Fruit fly (Drosophila melanogaster) whole organism, embryonic: ENCODE data around the gene Nt5b.

Experiments
- Atf3 ChIP-seq: fragments of 200-800 bp; sonication (Bioruptor generic); optimal IDR thresholded peaks from 3 replicates; lab custom pipeline; 2016; ENCODE audit warnings: missing biosample characterization, missing genetic modification characterization
- B-H2 ChIP-seq: fragments of 200-800 bp; sonication (Bioruptor generic); optimal IDR thresholded peaks from 2 replicates; lab custom pipeline; 2018; ENCODE audit warnings: missing biosample characterization, mild to moderate bottlenecking, missing genetic modification characterization
- CG10959 ChIP-seq: fragments of 200-800 bp; sonication (Bioruptor generic); IDR thresholded peaks from 2 replicates; pipeline ENCODE4 v1.3.6; 2022; ENCODE audit warnings: missing biosample characterization, missing genetic modification characterization
- CG12942 ChIP-seq: fragments of 200-800 bp; sonication (Bioruptor generic); optimal IDR thresholded peaks from 3 replicates; lab custom pipeline; 2016; ENCODE audit warnings: missing biosample characterization, missing genetic modification characterization
- CG17186 ChIP-seq: fragments of 200-800 bp; sonication (Bioruptor generic); optimal IDR thresholded peaks from 3 replicates; lab custom pipeline; 2017; ENCODE audit warnings: missing biosample characterization, missing genetic modification reagents, missing genetic modification characterization
- CG17568 ChIP-seq: fragments of 200-800 bp; sonication (Bioruptor generic); optimal IDR thresholded peaks from 2 replicates; lab custom pipeline; 2018; ENCODE audit warnings: missing biosample characterization, mild to moderate bottlenecking, missing genetic modification characterization, moderate library complexity
- CG17612 ChIP-seq: fragments of 200-800 bp; sonication (Bioruptor generic); IDR thresholded peaks from 2 replicates; pipeline ENCODE4 v1.3.6; 2022; ENCODE audit warnings: missing biosample characterization, missing genetic modification characterization
- CG31365 ChIP-seq: fragments of 200-800 bp; sonication (Bioruptor generic); optimal IDR thresholded peaks from 2 replicates; lab custom pipeline; 2018; ENCODE audit warnings: missing biosample characterization, mild to moderate bottlenecking, missing genetic modification characterization
- CG43689 ChIP-seq: fragments of 200-800 bp; sonication (Bioruptor generic); IDR thresholded peaks from 2 replicates; pipeline ENCODE4 v1.3.6; 2022; ENCODE audit warnings: missing biosample characterization, missing genetic modification characterization
- CG6254 ChIP-seq: fragments of 200-800 bp; sonication (Bioruptor generic); optimal IDR thresholded peaks from 3 replicates; lab custom pipeline; 2017; ENCODE audit warnings: mild to moderate bottlenecking, missing biosample characterization, missing genetic modification reagents, missing genetic modification characterization
- CG7357 ChIP-seq: fragments of 200-800 bp; sonication (Bioruptor generic); IDR thresholded peaks from 3 replicates; pipeline ENCODE4 v1.3.6; 2022; ENCODE audit warnings: missing biosample characterization, missing genetic modification characterization
- CG7745 ChIP-seq: fragments of 200-800 bp; sonication (Bioruptor generic); optimal IDR thresholded peaks from 2 replicates; lab custom pipeline; 2018; ENCODE audit warnings: missing biosample characterization, mild to moderate bottlenecking, missing genetic modification characterization, moderate library complexity
- CG7963 ChIP-seq: fragments of 200-800 bp; sonication (Bioruptor generic); IDR thresholded peaks from 3 replicates; pipeline ENCODE4 v1.3.6; 2022; ENCODE audit warnings: missing biosample characterization, missing genetic modification characterization; ENCODE audit not compliant: partially characterized antibody
- CG8478 ChIP-seq: fragments of >200 bp; optimal IDR thresholded peaks from 2 replicates; lab custom pipeline; 2018
- CG9609 ChIP-seq: fragments of 200-800 bp; sonication (Bioruptor generic); optimal IDR thresholded peaks from 3 replicates; lab custom pipeline; 2016; ENCODE audit warnings: missing biosample characterization, missing genetic modification characterization
- CrebB ChIP-seq: fragments of 200-800 bp; sonication (Bioruptor generic); optimal IDR thresholded peaks from 3 replicates; lab custom pipeline; 2018; ENCODE audit warnings: missing biosample characterization, mild to moderate bottlenecking, missing genetic modification characterization
- Dip2 ChIP-seq: fragments of 200-800 bp; sonication (Bioruptor generic); IDR thresholded peaks from 2 replicates; pipeline ENCODE4 v1.3.6; 2022; ENCODE audit warnings: missing biosample characterization, missing genetic modification characterization
- Drgx ChIP-seq: fragments of 200-800 bp; sonication (Bioruptor generic); IDR thresholded peaks from 2 replicates; pipeline ENCODE4 v1.3.6; 2022; ENCODE audit warnings: missing biosample characterization, missing genetic modification characterization
- E2f2 ChIP-seq: fragments of 200-800 bp; sonication (Bioruptor generic); IDR thresholded peaks from 2 replicates; pipeline ENCODE4 v1.3.6; 2022; ENCODE audit warnings: missing biosample characterization, missing genetic modification characterization
- Hr51 ChIP-seq, 2 experiments: fragments of 200-800 bp; sonication (Bioruptor generic); optimal IDR thresholded peaks; 2 replicates in 1 of 2; 3 replicates in 1 of 2; lab custom pipeline; 2016 to 2018; ENCODE audit warnings: missing biosample characterization in 2 of 2, missing genetic modification characterization in 2 of 2, mild to moderate bottlenecking in 1 of 2, moderate library complexity in 1 of 2
- Hsf ChIP-seq: fragments of 200-800 bp; sonication (Bioruptor generic); optimal IDR thresholded peaks from 3 replicates; lab custom pipeline; 2016; ENCODE audit warnings: missing biosample characterization, missing genetic modification characterization
- Jarid2 ChIP-seq: fragments of 200-800 bp; sonication (Bioruptor generic); optimal IDR thresholded peaks from 3 replicates; lab custom pipeline; 2017; ENCODE audit warnings: mild to moderate bottlenecking, missing biosample characterization, missing genetic modification reagents, missing genetic modification characterization
- NC2β ChIP-seq: fragments of 200-800 bp; sonication (Bioruptor generic); optimal IDR thresholded peaks from 2 replicates; lab custom pipeline; 2016; ENCODE audit warnings: missing biosample characterization, missing genetic modification characterization
- Neu2 ChIP-seq: fragments of 200-800 bp; sonication (Bioruptor generic); optimal IDR thresholded peaks from 3 replicates; lab custom pipeline; 2016; ENCODE audit warnings: missing biosample characterization, missing genetic modification characterization, borderline replicate concordance
- Rfx ChIP-seq: fragments of 200-800 bp; sonication (Bioruptor generic); IDR thresholded peaks from 2 replicates; pipeline ENCODE4 v1.3.6; 2022; ENCODE audit warnings: missing biosample characterization, missing genetic modification characterization
- amos ChIP-seq: fragments of 200-800 bp; sonication (Bioruptor generic); IDR thresholded peaks from 2 replicates; pipeline ENCODE4 v1.3.6; 2022; ENCODE audit warnings: missing biosample characterization, missing genetic modification characterization; ENCODE audit not compliant: partially characterized antibody
- aop ChIP-seq: fragments of 200-800 bp; sonication (Bioruptor generic); IDR thresholded peaks from 2 replicates; pipeline ENCODE4 v1.3.6; 2022; ENCODE audit warnings: missing biosample characterization, missing genetic modification characterization
- cad ChIP-seq: fragments of >200 bp; optimal IDR thresholded peaks from 2 replicates; lab custom pipeline; 2017; ENCODE audit warnings: missing biosample characterization, missing genetic modification characterization
- chinmo ChIP-seq: fragments of 200-800 bp; sonication (Bioruptor generic); IDR thresholded peaks from 4 replicates; pipeline ENCODE4 v1.3.6; 2022; ENCODE audit warnings: missing biosample characterization, missing genetic modification characterization; ENCODE audit not compliant: partially characterized antibody
- corto ChIP-seq: fragments of 200-800 bp; sonication (Bioruptor generic); optimal IDR thresholded peaks from 2 replicates; lab custom pipeline; 2016; ENCODE audit warnings: missing biosample characterization, mild to moderate bottlenecking, missing genetic modification characterization, moderate library complexity
- crol ChIP-seq: fragments of 200-800 bp; sonication (Bioruptor generic); IDR thresholded peaks from 2 replicates; pipeline ENCODE4 v1.3.6; 2022; ENCODE audit warnings: missing biosample characterization, missing genetic modification characterization
- dmrt11E ChIP-seq: fragments of 200-800 bp; sonication (Bioruptor generic); optimal IDR thresholded peaks from 3 replicates; lab custom pipeline; 2018; ENCODE audit warnings: missing biosample characterization, mild to moderate bottlenecking, missing genetic modification characterization, moderate library complexity
- dysf ChIP-seq: fragments of 200-800 bp; sonication (Bioruptor generic); IDR thresholded peaks from 3 replicates; pipeline ENCODE4 v1.3.6; 2022; ENCODE audit warnings: missing biosample characterization, missing genetic modification characterization
- gce ChIP-seq: fragments of 200-800 bp; sonication (Bioruptor generic); IDR thresholded peaks from 3 replicates; pipeline ENCODE4 v1.3.6; 2022; ENCODE audit warnings: missing biosample characterization, missing genetic modification characterization
- grau ChIP-seq: fragments of 200-800 bp; optimal IDR thresholded peaks from 3 replicates; lab custom pipeline; 2019; ENCODE audit warnings: missing biosample characterization, mild to moderate bottlenecking, missing genetic modification characterization, moderate library complexity
- hkb ChIP-seq, 2 experiments: fragments of 200-800 bp in 1 of 2; fragments of >200 bp in 1 of 2; sonication (Bioruptor generic) in 1 of 2; IDR thresholded peaks in 1 of 2; optimal IDR thresholded peaks in 1 of 2; 2 replicates each; pipeline versions ENCODE4 v1.3.6 to Lab custom; 2017 to 2022; ENCODE audit warnings: missing biosample characterization in 1 of 2, missing genetic modification characterization in 1 of 2
- insv ChIP-seq, 2 experiments: fragments of 200-800 bp; sonication (Bioruptor generic); optimal IDR thresholded peaks; 3 replicates each; lab custom pipeline; 2016 to 2018; ENCODE audit warnings: missing biosample characterization in 2 of 2, missing genetic modification characterization in 2 of 2
- jing ChIP-seq: fragments of 200-800 bp; sonication (Bioruptor generic); optimal IDR thresholded peaks from 2 replicates; lab custom pipeline; 2018; ENCODE audit warnings: missing biosample characterization, mild to moderate bottlenecking, missing genetic modification characterization
- pb ChIP-seq: fragments of 200-800 bp; sonication (Bioruptor generic); optimal IDR thresholded peaks from 3 replicates; lab custom pipeline; 2016; ENCODE audit warnings: missing biosample characterization, missing genetic modification characterization
- phol ChIP-seq: fragments of 200-800 bp; sonication (Bioruptor generic); optimal IDR thresholded peaks from 3 replicates; lab custom pipeline; 2018; ENCODE audit warnings: missing biosample characterization, mild to moderate bottlenecking, missing genetic modification characterization, moderate library complexity
- row ChIP-seq: fragments of 200-800 bp; sonication (Bioruptor generic); IDR thresholded peaks from 3 replicates; pipeline ENCODE4 v1.3.6; 2022; ENCODE audit warnings: missing biosample characterization, missing genetic modification characterization
- sd ChIP-seq: fragments of 200-800 bp; sonication (Bioruptor generic); optimal IDR thresholded peaks from 3 replicates; lab custom pipeline; 2018; ENCODE audit warnings: missing biosample characterization, mild to moderate bottlenecking, missing genetic modification characterization, moderate library complexity
- tll ChIP-seq, 2 experiments: fragments of 200-800 bp in 1 of 2; fragments of >200 bp in 1 of 2; sonication (Bioruptor generic) in 1 of 2; optimal IDR thresholded peaks; 2 replicates each; lab custom pipeline; 2017 to 2019; ENCODE audit warnings: missing biosample characterization in 2 of 2, missing genetic modification characterization in 2 of 2, mild to moderate bottlenecking in 1 of 2, moderate library complexity in 1 of 2
- vnd ChIP-seq: fragments of 200-800 bp; sonication (Bioruptor generic); IDR thresholded peaks from 3 replicates; pipeline ENCODE4 v1.3.6; 2022; ENCODE audit warnings: missing biosample characterization, missing genetic modification characterization; ENCODE audit not compliant: partially characterized antibody
- z ChIP-seq: fragments of 200-800 bp; sonication (Bioruptor generic); IDR thresholded peaks from 3 replicates; pipeline ENCODE4 v1.3.6; 2022; ENCODE audit warnings: missing biosample characterization, missing genetic modification characterization
- zen2 ChIP-seq: fragments of 200-800 bp; sonication (Bioruptor generic); IDR thresholded peaks from 3 replicates; pipeline ENCODE4 v1.3.6; 2022; ENCODE audit warnings: missing biosample characterization, missing genetic modification characterization; ENCODE audit not compliant: partially characterized antibody

Gene Nt5b

dm6 chrX:18368644-18368998 lies 41.3 kb downstream of the Nt5b start:
- TF ChIP-seq chinmo (GFP tag; lab: Robert Waterston, UW) (0 out of 4 replicates have a peak, but pooled peaks have one; percentile 72), pb (GFP tag; lab: Kevin White, UChicago) (no peak), Neu2 (GFP tag; lab: Kevin White, UChicago) (no peak), Drgx (GFP tag; lab: Robert Waterston, UW) (peak; percentile 36; the same call in 1 of the 2 replicates), hkb (optimal IDR thresholded peaks at IDR 0.05; lab: Kevin White, UChicago) (no peak), hkb (GFP tag; IDR thresholded peaks at IDR 0.05; lab: Robert Waterston, UW) (no peak), crol (GFP tag; lab: Robert Waterston, UW) (0 out of 2 replicates have a peak, but pooled peaks have one; percentile 49)

DNA sequence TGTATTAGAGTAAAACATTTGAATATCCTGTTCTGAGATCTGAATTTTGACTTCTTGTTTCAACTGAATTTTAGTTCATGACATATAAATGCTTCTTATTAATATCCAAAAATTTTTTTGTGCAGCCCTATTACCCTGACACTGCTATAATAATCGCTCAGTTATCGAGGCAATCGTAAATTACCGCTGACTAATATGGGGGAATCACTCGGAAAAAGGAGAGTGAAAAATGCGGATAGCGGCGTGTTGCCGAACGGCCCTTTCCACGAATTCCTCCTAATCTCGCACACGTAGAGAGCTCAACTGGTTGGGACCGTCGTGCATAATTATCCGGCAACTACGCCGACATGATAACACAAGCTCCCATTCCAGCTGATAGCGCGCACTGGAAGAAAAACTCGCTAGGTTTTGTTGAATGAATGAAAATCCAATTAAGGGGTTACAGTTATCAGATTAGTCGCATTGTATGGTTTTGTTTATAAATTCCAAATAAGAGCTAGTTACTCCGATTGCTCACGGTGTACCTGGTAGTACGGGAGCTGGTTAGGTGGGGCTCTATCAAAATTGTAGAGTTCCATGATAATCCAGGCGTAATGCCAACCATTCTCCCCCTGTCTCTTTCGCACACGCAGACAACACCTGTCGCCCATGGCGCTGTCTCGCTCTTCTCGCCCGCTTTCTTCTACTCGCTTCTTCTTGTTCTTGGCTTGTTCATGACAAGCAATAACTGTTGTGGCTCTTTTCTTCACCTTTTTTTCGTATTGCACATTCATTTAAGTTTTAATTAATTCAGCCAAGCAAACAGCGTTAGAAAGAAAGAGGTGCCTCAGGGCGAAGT lies 41.9 kb downstream of the Nt5b start:
- TF ChIP-seq CG17186 (GFP tag; lab: Kevin White, UChicago) = no peak
- no peak for TF ChIP-seq CG8478
- peak; percentile 0 for TF ChIP-seq corto (GFP tag; lab: Kevin White, UChicago)
- peak; percentile 43 for TF ChIP-seq pb (GFP tag; lab: Kevin White, UChicago)
- peak; percentile 34 for TF ChIP-seq CG12942 (GFP tag; lab: Kevin White, UChicago)
- TF ChIP-seq NC2β (GFP tag; lab: Kevin White, UChicago) = peak; percentile 17
- TF ChIP-seq z (GFP tag; lab: Robert Waterston, UW) = 0 out of 3 replicates have a peak, but pooled peaks have one; percentile 20
- TF ChIP-seq E2f2 (GFP tag; lab: Robert Waterston, UW) = no peak
- TF ChIP-seq CG17568 = no peak
- TF ChIP-seq CG9609 (GFP tag; lab: Kevin White, UChicago) = peak; percentile 55
- TF ChIP-seq jing = peak; percentile 37
- TF ChIP-seq CG7357 = no peak
- TF ChIP-seq cad = no peak
- TF ChIP-seq tll (GFP tag; optimal IDR thresholded peaks at IDR 0.05; lab: Kevin White, UChicago) = no peak
- TF ChIP-seq CG31365 (tag; lab: Kevin White, UChicago) = peak; percentile 26
- no peak for TF ChIP-seq CG7745
- TF ChIP-seq row (GFP tag; lab: Robert Waterston, UW) = peak; percentile 87
- TF ChIP-seq B-H2 (GFP tag; lab: Kevin White, UChicago) = peak; percentile 63
- 0 out of 2 replicates have a peak, but pooled peaks have one; percentile 63 for TF ChIP-seq aop (GFP tag; lab: Robert Waterston, UW)
- no peak for TF ChIP-seq vnd (GFP tag; lab: Robert Waterston, UW)
- peak; percentile 11 for TF ChIP-seq phol (tag; lab: Kevin White, UChicago)
- TF ChIP-seq CG10959 (GFP tag; lab: Robert Waterston, UW) = peak; percentile 69
- peak; percentile 69; the same call in 2 of the 3 replicates for TF ChIP-seq gce
- TF ChIP-seq CG6254 (GFP tag; lab: Kevin White, UChicago) = peak; percentile 50
- TF ChIP-seq CG17612 = 0 out of 2 replicates have a peak, but pooled peaks have one; percentile 42
- TF ChIP-seq Hsf (GFP tag; lab: Kevin White, UChicago) = peak; percentile 38
- TF ChIP-seq insv (GFP tag; optimal IDR thresholded peaks at IDR 0.05; lab: Kevin White, UChicago) = no peak
- TF ChIP-seq dysf (GFP tag; lab: Robert Waterston, UW) = peak; percentile 82
- peak; percentile 64 for TF ChIP-seq Jarid2 (GFP tag; lab: Kevin White, UChicago)
- peak; percentile 71 for TF ChIP-seq grau (tag; lab: Kevin White, UChicago)
- peak; percentile 84 for TF ChIP-seq sd
- TF ChIP-seq Hr51 (GFP tag; optimal IDR thresholded peaks at IDR 0.05; lab: Kevin White, UChicago) = peak; percentile 45 to 61
- peak; percentile 33 for TF ChIP-seq Atf3
- TF ChIP-seq Rfx (GFP tag; lab: Robert Waterston, UW) = peak; percentile 92
- TF ChIP-seq zen2 (GFP tag; lab: Robert Waterston, UW) = no peak
- no peak for TF ChIP-seq CG7963 (GFP tag; lab: Robert Waterston, UW)
- TF ChIP-seq amos (GFP tag; lab: Robert Waterston, UW) = no peak; the same call in 1 of the 2 replicates
- TF ChIP-seq CrebB = peak; percentile 90
- TF ChIP-seq CG43689 = peak; percentile 62; the same call in 1 of the 2 replicates
- TF ChIP-seq Dip2 = no peak
- TF ChIP-seq dmrt11E (tag; lab: Kevin White, UChicago) = no peak
